Worm (Caenorhabditis elegans): ENCODE results near the gene emc-6.

ce11 chrIV:7692451-7692850 lies 17.1 kb downstream of the emc-6 start:
- no peak for TF ChIP-seq ztf-11 (tag; optimal IDR thresholded peaks at IDR 0.05)
- no peak for TF ChIP-seq sptf-1 (tag; optimal IDR thresholded peaks at IDR 0.05)
- TF ChIP-seq ceh-82 (tag; optimal IDR thresholded peaks at IDR 0.05) = no peak
